Fruit fly (Drosophila melanogaster) whole organism, prepupa: ENCODE data around the gene CG7110.
A peak's percentile ranks its signal among the peaks of the same experiment; 100 is the strongest.

Experiments used
- CG10631 ChIP-seq: fragments of 200-800 bp; sonication (Bioruptor generic); optimal IDR thresholded peaks from 2 replicates; lab custom pipeline; 2016; ENCODE audit warnings: missing biosample characterization, missing genetic modification characterization
- CG10669 ChIP-seq: fragments of 200-800 bp; sonication (Bioruptor generic); optimal IDR thresholded peaks from 3 replicates; lab custom pipeline; 2018; ENCODE audit warnings: missing biosample characterization, mild to moderate bottlenecking, missing genetic modification characterization, moderate library complexity
- CG11294 ChIP-seq: fragments of 200-800 bp; sonication (Bioruptor generic); IDR thresholded peaks from 2 replicates; pipeline ENCODE4 v1.3.6; 2022; ENCODE audit warnings: missing biosample characterization, missing genetic modification characterization
- CG1621 ChIP-seq: fragments of 200-800 bp; sonication (Bioruptor generic); optimal IDR thresholded peaks from 3 replicates; lab custom pipeline; 2018; ENCODE audit warnings: missing biosample characterization, mild to moderate bottlenecking, missing genetic modification characterization
- CG16779 ChIP-seq: fragments of 200-800 bp; sonication (Bioruptor generic); optimal IDR thresholded peaks from 3 replicates; lab custom pipeline; 2017; ENCODE audit warnings: missing biosample characterization, mild to moderate bottlenecking, missing genetic modification characterization
- CG3032 ChIP-seq: fragments of 200-800 bp; optimal IDR thresholded peaks from 2 replicates; lab custom pipeline; 2019; ENCODE audit warnings: missing biosample characterization, mild to moderate bottlenecking, missing genetic modification characterization, moderate library complexity
- CG32006 ChIP-seq: fragments of 200-800 bp; sonication (Bioruptor generic); optimal IDR thresholded peaks from 3 replicates; lab custom pipeline; 2017; ENCODE audit warnings: missing biosample characterization, mild to moderate bottlenecking, missing genetic modification characterization
- CG34406 ChIP-seq: fragments of 200-800 bp; sonication (Bioruptor generic); optimal IDR thresholded peaks from 3 replicates; lab custom pipeline; 2016; ENCODE audit warnings: missing biosample characterization, missing genetic modification characterization
- CG4318 ChIP-seq: fragments of 200-800 bp; sonication (Bioruptor generic); optimal IDR thresholded peaks from 3 replicates; lab custom pipeline; 2017; ENCODE audit warnings: missing biosample characterization, mild to moderate bottlenecking, missing genetic modification characterization
- CG6163 ChIP-seq: fragments of 200-800 bp; sonication (Bioruptor generic); IDR thresholded peaks from 3 replicates; pipeline ENCODE4 v1.3.6; 2022; ENCODE audit warnings: missing biosample characterization, missing genetic modification characterization
- CG6276 ChIP-seq: fragments of 200-800 bp; sonication (Bioruptor generic); optimal IDR thresholded peaks from 2 replicates; lab custom pipeline; 2017; ENCODE audit warnings: missing biosample characterization, mild to moderate bottlenecking, missing genetic modification characterization
- CG6808 ChIP-seq: fragments of 200-800 bp; sonication (Bioruptor generic); optimal IDR thresholded peaks from 3 replicates; lab custom pipeline; 2017; ENCODE audit warnings: missing biosample characterization, missing genetic modification characterization, mild to moderate bottlenecking, moderate library complexity, missing genetic modification reagents
- CG6854 ChIP-seq: fragments of 200-800 bp; sonication (Bioruptor generic); optimal IDR thresholded peaks from 2 replicates; lab custom pipeline; 2017; ENCODE audit warnings: missing biosample characterization, mild to moderate bottlenecking, missing genetic modification characterization
- CG7368 ChIP-seq: fragments of 200-800 bp; sonication (Bioruptor generic); optimal IDR thresholded peaks from 3 replicates; lab custom pipeline; 2016; ENCODE audit warnings: missing biosample characterization, missing genetic modification characterization
- CG8119 ChIP-seq: fragments of 200-800 bp; sonication (Bioruptor generic); IDR thresholded peaks from 3 replicates; pipeline ENCODE4 v1.3.6; 2022; ENCODE audit warnings: missing biosample characterization, missing genetic modification characterization
- CG8319 ChIP-seq: fragments of 200-800 bp; sonication (Bioruptor generic); optimal IDR thresholded peaks from 3 replicates; lab custom pipeline; 2016; ENCODE audit warnings: missing biosample characterization, missing genetic modification characterization
- CG8632 ChIP-seq: fragments of 200-800 bp; sonication (Bioruptor generic); optimal IDR thresholded peaks from 3 replicates; lab custom pipeline; 2016; ENCODE audit warnings: missing biosample characterization, missing genetic modification characterization
- Eip78C ChIP-seq: fragments of 200-800 bp; sonication (Bioruptor generic); peaks from one replicate; lab custom pipeline; 2016; ENCODE audit warnings: missing biosample characterization, missing genetic modification characterization
- Eip93F ChIP-seq: fragments of 200-800 bp; sonication (Bioruptor generic); optimal IDR thresholded peaks from 2 replicates; lab custom pipeline; 2016; ENCODE audit warnings: missing biosample characterization, mild to moderate bottlenecking, missing genetic modification characterization
- Ets21C ChIP-seq: fragments of 200-800 bp; sonication (Bioruptor generic); optimal IDR thresholded peaks from 3 replicates; lab custom pipeline; 2016; ENCODE audit warnings: missing biosample characterization, missing genetic modification characterization
- Ets96B ChIP-seq: fragments of 200-800 bp; optimal IDR thresholded peaks from 2 replicates; lab custom pipeline; 2019; ENCODE audit warnings: missing biosample characterization, mild to moderate bottlenecking, missing genetic modification characterization, moderate library complexity
- Gug ChIP-seq: fragments of 200-800 bp; sonication (Bioruptor generic); IDR thresholded peaks from 2 replicates; pipeline ENCODE4 v1.3.6; 2022; ENCODE audit warnings: missing biosample characterization, missing genetic modification characterization
- Hr38 ChIP-seq: sonication (Bioruptor generic); optimal IDR thresholded peaks from 2 replicates; lab custom pipeline; 2016; ENCODE audit warnings: missing biosample characterization, missing genetic modification characterization
- Hr4 ChIP-seq: fragments of 200-800 bp; sonication (Bioruptor generic); optimal IDR thresholded peaks from 3 replicates; lab custom pipeline; 2016; ENCODE audit warnings: missing biosample characterization, missing genetic modification characterization
- Lpt ChIP-seq: fragments of 200-800 bp; sonication (Bioruptor generic); optimal IDR thresholded peaks from 3 replicates; lab custom pipeline; 2016; ENCODE audit warnings: missing biosample characterization, missing genetic modification characterization
- Met ChIP-seq: fragments of 200-800 bp; sonication (Bioruptor generic); optimal IDR thresholded peaks from 3 replicates; lab custom pipeline; 2016; ENCODE audit warnings: missing biosample characterization, missing genetic modification characterization
- OdsH ChIP-seq: fragments of 200-800 bp; sonication (Bioruptor generic); optimal IDR thresholded peaks from 3 replicates; lab custom pipeline; 2016; ENCODE audit warnings: missing biosample characterization, missing genetic modification characterization
- Smox ChIP-seq: fragments of 200-800 bp; sonication (Bioruptor generic); optimal IDR thresholded peaks from 3 replicates; lab custom pipeline; 2016; ENCODE audit warnings: missing biosample characterization, missing genetic modification characterization
- Sox14 ChIP-seq: fragments of 200-800 bp; sonication (Bioruptor generic); optimal IDR thresholded peaks from 3 replicates; lab custom pipeline; 2016; ENCODE audit warnings: missing biosample characterization, missing genetic modification characterization
- Sox15 ChIP-seq: fragments of 200-800 bp; sonication (Bioruptor generic); optimal IDR thresholded peaks from 3 replicates; lab custom pipeline; 2016; ENCODE audit warnings: missing biosample characterization, missing genetic modification characterization
- achi ChIP-seq: fragments of 200-800 bp; sonication (Bioruptor generic); optimal IDR thresholded peaks from 3 replicates; lab custom pipeline; 2016; ENCODE audit warnings: missing biosample characterization, missing genetic modification characterization
- acj6 ChIP-seq: fragments of 200-800 bp; sonication (Bioruptor generic); optimal IDR thresholded peaks from 3 replicates; lab custom pipeline; 2016; ENCODE audit warnings: missing biosample characterization, missing genetic modification characterization
- cyc ChIP-seq: fragments of 200-800 bp; sonication (Bioruptor generic); optimal IDR thresholded peaks from 3 replicates; lab custom pipeline; 2016; ENCODE audit warnings: missing biosample characterization, missing genetic modification characterization
- dac ChIP-seq: fragments of 200-800 bp; sonication (Bioruptor generic); optimal IDR thresholded peaks from 2 replicates; lab custom pipeline; 2017; ENCODE audit warnings: missing biosample characterization, mild to moderate bottlenecking, missing genetic modification characterization
- eg ChIP-seq: fragments of 200-800 bp; sonication (Bioruptor generic); IDR thresholded peaks from 3 replicates; pipeline ENCODE4 v1.3.6; 2022; ENCODE audit warnings: missing biosample characterization, missing genetic modification characterization
- esn ChIP-seq: fragments of 200-800 bp; sonication (Bioruptor generic); optimal IDR thresholded peaks from 2 replicates; lab custom pipeline; 2016; ENCODE audit warnings: missing biosample characterization, mild to moderate bottlenecking, missing genetic modification characterization, moderate library complexity
- fd59A ChIP-seq: fragments of 200-800 bp; sonication (Bioruptor generic); optimal IDR thresholded peaks from 2 replicates; lab custom pipeline; 2017; ENCODE audit warnings: missing biosample characterization, mild to moderate bottlenecking, missing genetic modification characterization, missing genetic modification reagents
- fkh ChIP-seq: fragments of 200-800 bp; sonication (Bioruptor generic); optimal IDR thresholded peaks from 3 replicates; lab custom pipeline; 2017; ENCODE audit warnings: missing biosample characterization, mild to moderate bottlenecking, missing genetic modification characterization, moderate library complexity
- lz ChIP-seq: fragments of 200-800 bp; sonication (Bioruptor generic); optimal IDR thresholded peaks from 3 replicates; lab custom pipeline; 2016; ENCODE audit warnings: missing biosample characterization, missing genetic modification characterization
- net ChIP-seq: fragments of 200-800 bp; sonication (Bioruptor generic); optimal IDR thresholded peaks from 3 replicates; lab custom pipeline; 2016; ENCODE audit warnings: missing biosample characterization, missing genetic modification characterization
- pdm3 ChIP-seq: fragments of 200-800 bp; sonication (Bioruptor generic); optimal IDR thresholded peaks from 3 replicates; lab custom pipeline; 2016; ENCODE audit warnings: missing biosample characterization, missing genetic modification characterization
- salr ChIP-seq, 2 experiments: fragments of 200-800 bp; sonication (Bioruptor generic); optimal IDR thresholded peaks; 3 replicates each; lab custom pipeline; 2016 to 2018; ENCODE audit warnings: missing biosample characterization in 2 of 2, missing genetic modification characterization in 2 of 2, mild to moderate bottlenecking in 1 of 2
- spab ChIP-seq: fragments of 200-800 bp; sonication (Bioruptor generic); optimal IDR thresholded peaks from 2 replicates; lab custom pipeline; 2017; ENCODE audit warnings: missing biosample characterization, mild to moderate bottlenecking, missing genetic modification characterization, missing genetic modification reagents
- svp ChIP-seq: fragments of 200-800 bp; sonication (Bioruptor generic); peaks from one replicate; lab custom pipeline; 2016; ENCODE audit warnings: missing biosample characterization, missing genetic modification characterization

The CG7110 gene

dm6 chr2L:13366109-13366747 lies 32.6 kb upstream of the CG7110 start, which contains the start of the genes Nnp-1 and Grx3 (continued):
- TF ChIP-seq Ets96B (tag; lab: Kevin White, UChicago): no peak
- peak; percentile 59 for TF ChIP-seq acj6 (GFP tag; lab: Kevin White, UChicago)
- TF ChIP-seq CG6854: no peak
- TF ChIP-seq Sox15: peak; percentile 20
- TF ChIP-seq spab (GFP tag; lab: Kevin White, UChicago): no peak
- no peak for TF ChIP-seq dac (GFP tag; lab: Kevin White, UChicago)
- peak; percentile 48 for TF ChIP-seq lz
- no peak for TF ChIP-seq esn (GFP tag; lab: Kevin White, UChicago)
- no peak for TF ChIP-seq CG6808 (GFP tag; lab: Kevin White, UChicago)
- TF ChIP-seq eg: peak; percentile 32; the same call in 1 of the 3 replicates
- no peak for TF ChIP-seq pdm3 (GFP tag; lab: Kevin White, UChicago)
- TF ChIP-seq Eip93F (GFP tag; lab: Kevin White, UChicago): no peak
- TF ChIP-seq svp (GFP tag; lab: Kevin White, UChicago): no peak
- TF ChIP-seq Eip78C (GFP tag; lab: Kevin White, UChicago): no peak
- no peak for TF ChIP-seq fd59A (GFP tag; lab: Kevin White, UChicago)
- no peak for TF ChIP-seq Sox14 (GFP tag; lab: Kevin White, UChicago)
- no peak for TF ChIP-seq CG10669 (GFP tag; lab: Kevin White, UChicago)
- no peak for TF ChIP-seq CG8632 (GFP tag; lab: Kevin White, UChicago)
- no peak for TF ChIP-seq CG7368 (GFP tag; lab: Kevin White, UChicago)
- no peak for TF ChIP-seq CG32006 (GFP tag; lab: Kevin White, UChicago)
- no peak for TF ChIP-seq CG3032 (tag; lab: Kevin White, UChicago)
- peak; percentile 75 for TF ChIP-seq CG1621 (tag; lab: Kevin White, UChicago)
- TF ChIP-seq CG4318 (GFP tag; lab: Kevin White, UChicago): no peak
- TF ChIP-seq CG10631: peak; percentile 57
- TF ChIP-seq achi (GFP tag; lab: Kevin White, UChicago): peak; percentile 52
- no peak for TF ChIP-seq Hr38 (GFP tag; lab: Kevin White, UChicago)
- peak; percentile 22 for TF ChIP-seq CG8319 (GFP tag; lab: Kevin White, UChicago)
- TF ChIP-seq Smox (GFP tag; lab: Kevin White, UChicago): peak; percentile 39
- TF ChIP-seq salr (GFP tag; optimal IDR thresholded peaks at IDR 0.05; lab: Kevin White, UChicago): no peak
- TF ChIP-seq CG6276 (GFP tag; lab: Kevin White, UChicago): no peak
- no peak for TF ChIP-seq Met (GFP tag; lab: Kevin White, UChicago)
- no peak for TF ChIP-seq CG6163 (GFP tag; lab: Robert Waterston, UW)
- no peak for TF ChIP-seq CG8119 (GFP tag; lab: Robert Waterston, UW)
- TF ChIP-seq, all 60 proteins: peak for 15

- TF ChIP-seq CG34406 (GFP tag; lab: Kevin White, UChicago): no peak
- peak; percentile 9 for TF ChIP-seq cyc (GFP tag; lab: Kevin White, UChicago)
- no peak for TF ChIP-seq Lpt (GFP tag; lab: Kevin White, UChicago)
- TF ChIP-seq esn (GFP tag; lab: Kevin White, UChicago): peak; percentile 45
- TF ChIP-seq Eip93F (GFP tag; lab: Kevin White, UChicago): peak; percentile 34
- peak; percentile 79 for TF ChIP-seq Eip78C (GFP tag; lab: Kevin White, UChicago)
- no peak for TF ChIP-seq fkh (GFP tag; lab: Kevin White, UChicago)
- peak; percentile 25 for TF ChIP-seq Hr4 (GFP tag; lab: Kevin White, UChicago)
- TF ChIP-seq Gug: no peak
- peak; percentile 37 for TF ChIP-seq Smox (GFP tag; lab: Kevin White, UChicago)
- TF ChIP-seq pdm3 (GFP tag; lab: Kevin White, UChicago): peak; percentile 25
- TF ChIP-seq CG16779 (tag; lab: Kevin White, UChicago): no peak
- TF ChIP-seq CG11294 (GFP tag; lab: Robert Waterston, UW): no peak
- TF ChIP-seq svp (GFP tag; lab: Kevin White, UChicago): no peak
- peak; percentile 3 for TF ChIP-seq CG3032 (tag; lab: Kevin White, UChicago)
- no peak for TF ChIP-seq OdsH (GFP tag; lab: Kevin White, UChicago)
- no peak for TF ChIP-seq Hr38 (GFP tag; lab: Kevin White, UChicago)
- TF ChIP-seq Ets21C (GFP tag; lab: Kevin White, UChicago): no peak
- no peak for TF ChIP-seq dac (GFP tag; lab: Kevin White, UChicago)
- no peak for TF ChIP-seq net (GFP tag; lab: Kevin White, UChicago)
- no peak for TF ChIP-seq CG6854
- TF ChIP-seq salr (GFP tag; optimal IDR thresholded peaks at IDR 0.05; lab: Kevin White, UChicago): no peak
- peak; percentile 24 for TF ChIP-seq acj6 (GFP tag; lab: Kevin White, UChicago)
- peak; percentile 5 for TF ChIP-seq lz
These were observed 31.4 kb upstream of the CG7110 start, which contains the start of gene Tap42 for dm6 chr2L:13367378-13367777. Tap42 (plus strand) TSS chr2L:13367617.
